Worm (Caenorhabditis elegans) whole organism, L3 larva: Measurements from ENCODE around the gene F56F11.2.

ENCODE experiments used
- R02D3.7 ChIP-seq: fragments of 150-350 bp; optimal IDR thresholded peaks from 2 replicates; lab custom pipeline; 2014; ENCODE audit warnings: missing biosample characterization, missing genetic modification characterization
- aly-2 ChIP-seq: fragments of 150-350 bp; optimal IDR thresholded peaks from 2 replicates; lab custom pipeline; 2014; ENCODE audit warnings: missing biosample characterization, missing genetic modification characterization
- mdl-1 ChIP-seq: fragments of 150-350 bp; optimal IDR thresholded peaks from 2 replicates; lab custom pipeline; 2014; ENCODE audit warnings: missing biosample characterization, missing genetic modification characterization
- nfya-1 ChIP-seq: sonication (generic microtip); optimal IDR thresholded peaks from 2 replicates; lab custom pipeline; 2017; ENCODE audit warnings: missing genetic modification characterization, mild to moderate bottlenecking, missing compliant biosample characterization, antibody characterized with exemption, moderate library complexity; ENCODE audit not compliant: insufficient read depth
- nhr-237 ChIP-seq: fragments of 150-350 bp; optimal IDR thresholded peaks from 2 replicates; lab custom pipeline; 2014; ENCODE audit warnings: missing biosample characterization, missing genetic modification characterization
- zag-1 ChIP-seq: fragments of 150-350 bp; optimal IDR thresholded peaks from 2 replicates; lab custom pipeline; 2014; ENCODE audit warnings: missing biosample characterization, missing genetic modification characterization
- ztf-11 ChIP-seq: fragments of 150-350 bp; optimal IDR thresholded peaks from 2 replicates; lab custom pipeline; 2014; ENCODE audit warnings: missing biosample characterization, missing genetic modification characterization
- ztf-4 ChIP-seq: fragments of 150-350 bp; optimal IDR thresholded peaks from 2 replicates; lab custom pipeline; 2014; ENCODE audit warnings: missing biosample characterization, missing genetic modification characterization

DNA sequence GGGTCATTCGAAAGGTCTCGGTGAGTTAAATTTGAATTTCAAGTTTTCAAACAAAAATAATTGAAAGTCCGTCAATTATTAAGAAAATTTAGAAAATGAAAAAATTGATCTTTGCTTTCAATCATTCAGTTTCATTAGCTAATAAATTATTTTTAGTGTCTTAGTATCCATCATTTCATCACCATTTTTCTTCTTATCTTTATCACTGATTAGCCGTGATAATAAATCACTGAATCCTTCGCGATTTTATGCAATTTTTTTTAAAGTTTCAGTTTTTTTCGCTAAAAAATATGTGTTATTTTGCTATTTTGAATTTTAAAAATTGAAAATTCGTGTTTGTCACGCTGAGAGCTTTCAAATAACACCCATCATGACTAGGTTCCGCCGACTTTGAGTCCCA lies 13.1 kb upstream of the F56F11.2 start:
- TF ChIP-seq R02D3.7 (tag; lab: Kevin White, UChicago) (no peak), nfya-1 (tag; lab: Kevin White, UChicago) (no peak), ztf-4 (tag; lab: Kevin White, UChicago) (no peak), nhr-237 (tag; lab: Kevin White, UChicago) (no peak), aly-2 (tag; lab: Kevin White, UChicago) (no peak), mdl-1 (no peak), zag-1 (tag; lab: Kevin White, UChicago) (no peak), ztf-11 (no peak)
